Worm (Caenorhabditis elegans): ENCODE data around the gene vps-33.1.

The vps-33.1 gene

DNA sequence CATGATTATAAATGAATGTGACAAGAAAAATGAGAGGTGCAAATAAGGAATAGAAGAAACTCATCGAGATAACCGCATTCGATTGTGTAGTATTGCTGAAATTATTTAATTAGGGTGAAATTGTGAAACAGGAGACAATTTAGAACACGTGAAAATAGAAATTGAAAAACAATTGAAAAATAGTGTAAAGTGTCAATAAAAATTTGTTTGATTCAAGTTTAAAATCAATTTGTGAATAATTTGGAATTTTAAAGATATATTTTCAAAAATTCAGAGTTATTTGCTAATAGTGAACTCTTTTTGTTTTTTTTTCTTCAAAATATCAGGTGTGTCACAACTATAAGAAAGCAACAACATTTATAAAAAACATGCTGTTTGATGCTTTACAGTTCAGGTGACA lies 30.6 kb downstream of the vps-33.1 start, which contains the start of gene ZK370.4:
Gene ZK370.4, minus strand, starts transcription at position 101 of the 400 bp plus-strand sequence.
- TF ChIP-seq mbf-1 (tag; optimal IDR thresholded peaks at IDR 0.05): no peak
- no peak for TF ChIP-seq nhr-129 (tag; optimal IDR thresholded peaks at IDR 0.05)

DNA sequence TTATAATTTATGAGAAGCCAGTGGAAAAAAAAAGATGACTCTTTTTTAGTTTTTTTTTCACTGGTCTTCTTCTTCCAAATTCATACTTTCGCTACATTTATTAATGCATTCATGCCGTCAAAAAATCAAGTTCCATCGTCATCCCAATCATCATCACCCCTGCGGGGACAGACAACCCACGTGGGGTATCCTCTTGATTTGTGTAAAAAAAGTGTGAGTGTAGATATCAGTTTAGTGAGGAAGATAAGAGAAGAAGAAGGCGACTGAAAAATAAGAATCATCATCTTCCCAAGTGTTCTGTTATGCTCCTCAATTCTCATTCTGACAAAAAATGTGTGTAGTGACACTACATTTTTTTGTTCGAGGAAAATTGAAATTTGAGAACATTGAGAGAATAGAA lies 31.2 kb downstream of the vps-33.1 start:
- no peak for TF ChIP-seq C34F6.9 (tag; optimal IDR thresholded peaks at IDR 0.05)
- TF ChIP-seq elt-3 (tag; optimal IDR thresholded peaks at IDR 0.05): no peak
- peak; percentile 25 for TF ChIP-seq nhr-25 (tag; optimal IDR thresholded peaks at IDR 0.05)
- TF ChIP-seq ztf-4 (tag; optimal IDR thresholded peaks at IDR 0.05): peak; percentile 54
- TF ChIP-seq lin-39 (tag; optimal IDR thresholded peaks at IDR 0.05): no peak
- TF ChIP-seq lsy-2 (tag; optimal IDR thresholded peaks at IDR 0.05): peak in 1 of 2 experiments; percentile 18
- peak; percentile 2 for TF ChIP-seq F13H6.1 (tag; optimal IDR thresholded peaks at IDR 0.05)
- peak in 1 of 2 experiments; percentile 33 for TF ChIP-seq mdl-1 (tag; optimal IDR thresholded peaks at IDR 0.05)
- peak; percentile 73 for TF ChIP-seq sma-9 (GFP tag; optimal IDR thresholded peaks at IDR 0.05)
- TF ChIP-seq sma-9 (tag; optimal IDR thresholded peaks at IDR 0.05): no peak
- TF ChIP-seq unc-55 (GFP tag; optimal IDR thresholded peaks at IDR 0.05): no peak
- no peak for TF ChIP-seq ceh-82 (tag; optimal IDR thresholded peaks at IDR 0.05)
- TF ChIP-seq blmp-1 (tag; optimal IDR thresholded peaks at IDR 0.05; ENCODE audit: insufficient read depth): peak; percentile 28

DNA sequence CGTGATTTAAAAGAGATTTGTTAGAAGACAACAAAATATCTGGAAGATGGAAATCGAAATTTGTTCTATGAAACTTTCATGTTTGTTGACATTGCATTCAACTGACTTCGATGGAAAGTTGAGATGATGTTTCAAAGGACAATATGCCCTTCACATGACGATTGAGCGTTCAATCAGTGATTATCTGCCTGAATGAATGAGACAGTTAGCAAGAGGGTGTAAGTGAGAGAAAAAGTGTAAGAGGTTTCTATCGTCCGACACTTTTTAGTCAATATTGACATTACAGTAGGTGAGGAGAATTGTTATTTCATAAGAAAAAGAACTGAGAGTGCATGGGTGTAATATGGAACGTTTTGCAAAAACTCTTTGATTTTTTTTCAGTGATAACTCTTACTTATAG lies 32.5 kb downstream of the vps-33.1 start:
- TF ChIP-seq F13H6.1 (tag; optimal IDR thresholded peaks at IDR 0.05) (peak; percentile 5), ZK546.5 (tag; optimal IDR thresholded peaks at IDR 0.05) (no peak), lsy-2 (tag; optimal IDR thresholded peaks at IDR 0.05) (peak in 1 of 2 experiments; percentile 15), blmp-1 (tag; optimal IDR thresholded peaks at IDR 0.05; ENCODE audit: insufficient read depth) (peak; percentile 55), sma-9 (GFP tag; optimal IDR thresholded peaks at IDR 0.05) (peak; percentile 76), sma-9 (tag; optimal IDR thresholded peaks at IDR 0.05) (no peak), ztf-1 (GFP tag; conservative IDR thresholded peaks at IDR 0.05) (no peak), nhr-6 (tag; optimal IDR thresholded peaks at IDR 0.05) (peak; percentile 38), fos-1 (tag; optimal IDR thresholded peaks at IDR 0.05) (peak; percentile 21), crh-2 (tag; optimal IDR thresholded peaks at IDR 0.05) (peak; percentile 34), nhr-129 (tag; optimal IDR thresholded peaks at IDR 0.05) (peak; percentile 75)

ce11 chrIII:8733667-8734066 lies 32.9 kb downstream of the vps-33.1 start:
- TF ChIP-seq fos-1 (tag; optimal IDR thresholded peaks at IDR 0.05) (peak; percentile 61), sem-4 (tag; optimal IDR thresholded peaks at IDR 0.05) (no peak), unc-55 (GFP tag; optimal IDR thresholded peaks at IDR 0.05) (no peak), elt-1 (tag; optimal IDR thresholded peaks at IDR 0.05) (no peak), C34F6.9 (tag; optimal IDR thresholded peaks at IDR 0.05) (no peak), nhr-77 (tag; optimal IDR thresholded peaks at IDR 0.05) (no peak), nhr-10 (tag; optimal IDR thresholded peaks at IDR 0.05) (no peak), crh-2 (tag; optimal IDR thresholded peaks at IDR 0.05) (peak; percentile 43), egl-27 (tag; optimal IDR thresholded peaks at IDR 0.05) (no peak), nhr-12 (tag; optimal IDR thresholded peaks at IDR 0.05) (no peak), gmeb-1 (tag; optimal IDR thresholded peaks at IDR 0.05) (peak; percentile 57), nhr-129 (tag; optimal IDR thresholded peaks at IDR 0.05) (no peak), F13H6.1 (tag; optimal IDR thresholded peaks at IDR 0.05) (no peak), snpc-4 (tag; optimal IDR thresholded peaks at IDR 0.05) (no peak), nhr-6 (tag; optimal IDR thresholded peaks at IDR 0.05) (no peak), ceh-82 (tag; optimal IDR thresholded peaks at IDR 0.05) (no peak), lin-39 (tag; optimal IDR thresholded peaks at IDR 0.05) (no peak), ZK546.5 (tag; optimal IDR thresholded peaks at IDR 0.05) (no peak), nhr-23 (tag; optimal IDR thresholded peaks at IDR 0.05) (no peak), mdl-1 (tag; optimal IDR thresholded peaks at IDR 0.05) (peak; percentile 34 to 56), nhr-237 (tag; optimal IDR thresholded peaks at IDR 0.05) (no peak), unc-62 (GFP tag; optimal IDR thresholded peaks at IDR 0.05) (no peak), mbf-1 (tag; optimal IDR thresholded peaks at IDR 0.05) (no peak), aly-2 (tag; optimal IDR thresholded peaks at IDR 0.05) (no peak), ztf-4 (tag; optimal IDR thresholded peaks at IDR 0.05) (no peak), nhr-21 (tag; optimal IDR thresholded peaks at IDR 0.05) (no peak), sma-9 (GFP tag; optimal IDR thresholded peaks at IDR 0.05) (peak; percentile 94), sma-9 (tag; optimal IDR thresholded peaks at IDR 0.05) (no peak), elt-3 (tag; optimal IDR thresholded peaks at IDR 0.05) (no peak), ztf-1 (GFP tag; conservative IDR thresholded peaks at IDR 0.05) (no peak), lsy-2 (tag; optimal IDR thresholded peaks at IDR 0.05) (no peak), ceh-16 (tag; optimal IDR thresholded peaks at IDR 0.05) (no peak), sma-3 (GFP tag; optimal IDR thresholded peaks at IDR 0.05) (no peak), blmp-1 (tag; optimal IDR thresholded peaks at IDR 0.05; ENCODE audit: insufficient read depth) (no peak), nhr-25 (tag; optimal IDR thresholded peaks at IDR 0.05) (no peak), peb-1 (tag; optimal IDR thresholded peaks at IDR 0.05) (no peak), Y55F3AM.14 (GFP tag; optimal IDR thresholded peaks at IDR 0.05) (no peak), alr-1 (tag; optimal IDR thresholded peaks at IDR 0.05) (no peak)

Data from whole organism, L2 larva.